Worm (Caenorhabditis elegans) whole organism, L1 larva: Measurements from ENCODE around the gene fbxa-141.

Source experiments
- Y116A8C.19 ChIP-seq: sonication (generic microtip); optimal IDR thresholded peaks from 2 replicates; lab custom pipeline; 2016; ENCODE audit warnings: missing compliant biosample characterization, missing genetic modification characterization, borderline replicate concordance
- nhr-71 ChIP-seq: sonication (generic microtip); optimal IDR thresholded peaks from 2 replicates; lab custom pipeline; 2016; ENCODE audit warnings: mild to moderate bottlenecking, missing genetic modification characterization, moderate library complexity, missing compliant biosample characterization
- nhr-84 ChIP-seq: sonication (generic microtip); optimal IDR thresholded peaks from 2 replicates; lab custom pipeline; 2017; ENCODE audit warnings: missing biosample characterization, missing genetic modification characterization
- rnt-1 ChIP-seq: sonication (generic microtip); optimal IDR thresholded peaks from 2 replicates; lab custom pipeline; 2016; ENCODE audit warnings: mild to moderate bottlenecking, missing genetic modification characterization, moderate library complexity, missing compliant biosample characterization
- skn-1 ChIP-seq: fragments of 150-350 bp; optimal IDR thresholded peaks from 2 replicates; lab custom pipeline; 2014; ENCODE audit warnings: missing biosample characterization, missing genetic modification characterization
- zag-1 ChIP-seq: fragments of 150-350 bp; optimal IDR thresholded peaks from 2 replicates; lab custom pipeline; 2014; ENCODE audit warnings: missing biosample characterization, missing genetic modification characterization

ce11 chrX:14496545-14496944, 16.2 kb downstream of the fbxa-141 start:
- TF ChIP-seq nhr-84 (tag; lab: Kevin White, UChicago) = no peak
- peak; percentile 22 for TF ChIP-seq nhr-71 (tag; lab: Kevin White, UChicago)
- no peak for TF ChIP-seq Y116A8C.19 (tag; lab: Kevin White, UChicago)
- TF ChIP-seq skn-1 = no peak
- TF ChIP-seq rnt-1 = peak; percentile 30
- no peak for TF ChIP-seq zag-1
